Fruit fly (Drosophila melanogaster): ENCODE results near the gene CG3598.

CG3598 gene

dm6 chrX:2949114-2949513 lies 12.3 kb downstream of the CG3598 start:
- TF ChIP-seq CG10348 (GFP tag; IDR thresholded peaks at IDR 0.05) (no peak), fd96Ca (GFP tag; IDR thresholded peaks at IDR 0.05) (no peak), CG12605 (GFP tag; IDR thresholded peaks at IDR 0.05) (no peak), Snoo (tag; optimal IDR thresholded peaks at IDR 0.05) (no peak), Pif1B (GFP tag; optimal IDR thresholded peaks at IDR 0.05) (no peak)

DNA sequence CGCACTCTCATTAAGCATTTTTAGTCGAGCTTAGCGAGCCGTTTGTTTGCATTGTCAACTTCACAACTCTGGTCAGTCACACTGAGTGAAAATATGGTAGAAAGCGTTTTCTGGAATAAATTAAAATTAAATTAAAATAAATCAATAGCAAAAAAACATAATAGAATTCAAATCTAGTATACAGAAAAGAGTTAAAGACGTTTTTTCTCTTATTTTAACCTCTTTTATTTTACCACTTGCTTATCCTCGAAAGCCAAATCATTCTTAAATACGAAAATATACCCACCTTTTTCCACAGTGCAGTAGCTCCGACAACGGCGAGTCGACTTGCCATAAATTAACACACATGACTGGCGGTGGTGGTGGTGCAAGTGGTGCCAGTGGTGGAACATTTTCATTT lies 14.8 kb downstream of the CG3598 start:
- TF ChIP-seq CG8159 (tag; optimal IDR thresholded peaks at IDR 0.05) (peak; percentile 9), CG10348 (GFP tag; IDR thresholded peaks at IDR 0.05) (no peak), gl (tag; optimal IDR thresholded peaks at IDR 0.05) (no peak), CG9948 (tag; optimal IDR thresholded peaks at IDR 0.05) (no peak), CG13204 (GFP tag; optimal IDR thresholded peaks at IDR 0.05) (no peak), D1 (tag; optimal IDR thresholded peaks at IDR 0.05) (no peak), CG4496 (GFP tag; IDR thresholded peaks at IDR 0.05) (no peak), EcR (GFP tag; optimal IDR thresholded peaks at IDR 0.05) (no peak), Ets98B (GFP tag; IDR thresholded peaks at IDR 0.05) (0 out of 2 replicates have a peak, but pooled peaks have one; percentile 12), CG8301 (tag; optimal IDR thresholded peaks at IDR 0.05) (no peak), CG12605 (GFP tag; IDR thresholded peaks at IDR 0.05) (no peak), fd96Ca (GFP tag; IDR thresholded peaks at IDR 0.05) (no peak), Snoo (tag; optimal IDR thresholded peaks at IDR 0.05) (no peak)

DNA sequence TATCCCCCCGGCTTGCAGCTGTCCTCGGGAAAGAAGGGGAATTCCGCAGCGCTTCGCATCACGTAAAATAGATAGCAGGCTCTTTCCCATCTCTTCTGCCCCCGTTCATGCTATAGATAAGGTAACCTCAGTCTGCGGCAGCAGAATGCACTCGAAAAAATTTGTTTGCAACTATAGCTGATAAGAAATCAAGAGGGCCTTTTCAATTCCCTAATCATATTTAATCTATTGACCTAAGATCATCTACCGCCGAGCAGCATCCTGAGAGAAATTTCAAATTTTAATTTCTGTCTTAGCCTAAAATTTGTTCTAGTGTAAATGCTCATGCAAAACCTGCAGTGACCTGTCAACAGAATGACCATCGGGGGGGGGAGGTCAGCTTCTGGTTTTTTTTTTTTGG lies 19.8 kb downstream of the CG3598 start:
- no peak for TF ChIP-seq CG8301 (tag; optimal IDR thresholded peaks at IDR 0.05)
- TF ChIP-seq CG4496 (GFP tag; IDR thresholded peaks at IDR 0.05) = 0 out of 3 replicates have a peak, but pooled peaks have one; percentile 14

- TF ChIP-seq Snoo (tag; optimal IDR thresholded peaks at IDR 0.05) = no peak
- TF ChIP-seq Pif1A (GFP tag; optimal IDR thresholded peaks at IDR 0.05) = no peak
- TF ChIP-seq CG8301 (tag; optimal IDR thresholded peaks at IDR 0.05) = no peak
- TF ChIP-seq CG4496 (GFP tag; IDR thresholded peaks at IDR 0.05) = no peak
- TF ChIP-seq CG8159 (tag; optimal IDR thresholded peaks at IDR 0.05) = no peak
These were observed 26.3 kb downstream of the CG3598 start for dm6 chrX:2963171-2963570.

DNA sequence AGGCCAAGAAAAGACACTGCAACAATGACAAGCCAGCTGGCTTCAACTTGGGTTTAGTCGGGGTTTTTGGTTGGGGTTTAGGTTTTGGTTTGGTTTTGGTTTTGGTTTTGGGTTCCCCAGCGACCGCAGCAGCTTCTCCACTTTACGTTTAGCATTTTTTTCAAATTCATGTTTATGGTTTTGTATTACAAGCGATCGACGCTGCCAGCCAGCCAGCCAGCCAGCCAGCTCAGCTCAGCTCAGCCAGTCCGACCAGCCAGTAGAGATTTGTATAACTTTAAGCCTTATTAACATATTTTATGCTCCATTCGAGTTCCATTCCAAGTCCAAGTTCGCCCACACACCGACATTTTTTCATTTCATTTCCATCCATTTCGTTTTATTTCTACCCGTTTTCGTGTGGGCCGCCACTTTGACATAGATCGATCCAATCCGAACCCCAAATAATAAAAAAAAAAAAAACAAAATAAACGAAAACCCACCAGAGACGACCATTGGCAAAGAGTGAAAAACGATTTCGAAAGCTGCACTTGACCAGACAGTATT lies 27.0 kb downstream of the CG3598 start:
- no peak for TF ChIP-seq CG15710 (tag; optimal IDR thresholded peaks at IDR 0.05)
- TF ChIP-seq fd96Ca (GFP tag; IDR thresholded peaks at IDR 0.05) = no peak
- no peak for TF ChIP-seq Snoo (tag; optimal IDR thresholded peaks at IDR 0.05)
- TF ChIP-seq CG17806 (tag; optimal IDR thresholded peaks at IDR 0.05) = no peak
- TF ChIP-seq CG32121 (GFP tag; IDR thresholded peaks at IDR 0.05) = no peak
- no peak for TF ChIP-seq EcR (GFP tag; optimal IDR thresholded peaks at IDR 0.05)
- TF ChIP-seq CG13204 (GFP tag; optimal IDR thresholded peaks at IDR 0.05) = no peak
- no peak for TF ChIP-seq CG9948 (tag; optimal IDR thresholded peaks at IDR 0.05)
- TF ChIP-seq D1 (tag; optimal IDR thresholded peaks at IDR 0.05) = no peak
- no peak for TF ChIP-seq CG8159 (tag; optimal IDR thresholded peaks at IDR 0.05)
- no peak for TF ChIP-seq CG4496 (GFP tag; IDR thresholded peaks at IDR 0.05)
- TF ChIP-seq gl (tag; optimal IDR thresholded peaks at IDR 0.05) = no peak
- TF ChIP-seq CG8301 (tag; optimal IDR thresholded peaks at IDR 0.05) = no peak
- TF ChIP-seq Pif1B (GFP tag; optimal IDR thresholded peaks at IDR 0.05) = no peak

- TF ChIP-seq CG32121 (GFP tag; IDR thresholded peaks at IDR 0.05) (no peak), EcR (GFP tag; optimal IDR thresholded peaks at IDR 0.05) (no peak), Snoo (tag; optimal IDR thresholded peaks at IDR 0.05) (no peak), Pif1B (GFP tag; optimal IDR thresholded peaks at IDR 0.05) (no peak), CG12605 (GFP tag; IDR thresholded peaks at IDR 0.05) (no peak), CG13204 (GFP tag; optimal IDR thresholded peaks at IDR 0.05) (no peak), CG8159 (tag; optimal IDR thresholded peaks at IDR 0.05) (no peak), CG15710 (tag; optimal IDR thresholded peaks at IDR 0.05) (no peak), CG17806 (tag; optimal IDR thresholded peaks at IDR 0.05) (no peak), fd96Ca (GFP tag; IDR thresholded peaks at IDR 0.05) (no peak), Ets98B (GFP tag; IDR thresholded peaks at IDR 0.05) (no peak), CG34367 (tag; optimal IDR thresholded peaks at IDR 0.05) (no peak), gl (tag; optimal IDR thresholded peaks at IDR 0.05) (no peak), CG10348 (GFP tag; IDR thresholded peaks at IDR 0.05) (no peak)
These were observed 27.9 kb downstream of the CG3598 start for dm6 chrX:2964678-2965231.

DNA sequence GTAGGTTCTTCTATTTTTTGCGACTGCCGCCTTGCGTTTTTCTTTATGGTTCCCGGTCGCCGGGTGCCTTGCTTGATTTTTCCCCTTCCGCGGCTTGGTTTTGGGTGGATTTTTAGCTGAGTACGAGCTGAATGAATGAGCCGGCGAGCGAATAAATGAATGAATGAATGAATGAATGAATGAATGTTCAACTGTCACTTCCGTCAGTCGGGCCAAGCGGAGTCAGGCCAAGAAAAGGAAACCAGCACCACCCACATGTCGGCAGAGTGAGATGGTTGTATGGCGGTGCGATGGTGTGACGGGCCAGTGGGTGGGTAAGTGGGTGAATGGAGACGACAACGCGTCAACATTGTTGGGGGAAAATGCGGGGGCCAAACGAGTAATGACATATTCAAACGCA lies 32.2 kb downstream of the CG3598 start:
- no peak for TF ChIP-seq CG32121 (GFP tag; IDR thresholded peaks at IDR 0.05)
- TF ChIP-seq CG13204 (GFP tag; optimal IDR thresholded peaks at IDR 0.05) = no peak
- no peak for TF ChIP-seq CG34367 (tag; optimal IDR thresholded peaks at IDR 0.05)

dm6 chrX:2973593-2973992 lies 36.8 kb downstream of the CG3598 start, which contains the start of gene rst:
rst (minus strand) TSS chrX:2973834.
- TF ChIP-seq Snoo (tag; optimal IDR thresholded peaks at IDR 0.05) = no peak
- TF ChIP-seq CG8301 (tag; optimal IDR thresholded peaks at IDR 0.05) = no peak
- no peak for TF ChIP-seq CG14655 (GFP tag; optimal IDR thresholded peaks at IDR 0.05)
- peak; percentile 15 for TF ChIP-seq CG13204 (GFP tag; optimal IDR thresholded peaks at IDR 0.05)
- peak; percentile 21 for TF ChIP-seq Pif1B (GFP tag; optimal IDR thresholded peaks at IDR 0.05)
